Fruit fly (Drosophila melanogaster) whole organism, embryonic: ENCODE data around the gene CG3544.

ENCODE experiments used
- Asciz ChIP-seq: fragments of 200-800 bp; sonication (Bioruptor generic); optimal IDR thresholded peaks from 2 replicates; lab custom pipeline; 2017; ENCODE audit warnings: missing biosample characterization, mild to moderate bottlenecking, missing genetic modification characterization, missing genetic modification reagents
- BEAF-32 ChIP-seq: fragments of 200-800 bp; sonication (Bioruptor generic); optimal IDR thresholded peaks from 3 replicates; lab custom pipeline; 2017; ENCODE audit warnings: missing biosample characterization, missing genetic modification characterization, mild to moderate bottlenecking, moderate library complexity, missing genetic modification reagents
- CG1603 ChIP-seq: fragments of 200-800 bp; sonication (Bioruptor generic); optimal IDR thresholded peaks from 2 replicates; lab custom pipeline; 2019; ENCODE audit warnings: missing biosample characterization, mild to moderate bottlenecking, missing genetic modification characterization, moderate library complexity
- CG18764 ChIP-seq: fragments of 200-800 bp; sonication (Bioruptor generic); optimal IDR thresholded peaks from 3 replicates; lab custom pipeline; 2016; ENCODE audit warnings: missing biosample characterization, missing genetic modification characterization
- CG6254 ChIP-seq: fragments of 200-800 bp; sonication (Bioruptor generic); optimal IDR thresholded peaks from 3 replicates; lab custom pipeline; 2017; ENCODE audit warnings: mild to moderate bottlenecking, missing biosample characterization, missing genetic modification reagents, missing genetic modification characterization
- cas ChIP-seq: fragments of 200-800 bp; sonication (Bioruptor generic); IDR thresholded peaks from 2 replicates; pipeline ENCODE4 v1.3.6; 2022; ENCODE audit warnings: missing biosample characterization, missing genetic modification characterization
- dimm ChIP-seq: fragments of 200-800 bp; sonication (Bioruptor generic); IDR thresholded peaks from 2 replicates; pipeline ENCODE4 v1.3.6; 2022; ENCODE audit warnings: missing biosample characterization, missing genetic modification characterization
- gcm ChIP-seq: fragments of 200-800 bp; sonication (Bioruptor generic); optimal IDR thresholded peaks from 2 replicates; lab custom pipeline; 2019; ENCODE audit warnings: missing biosample characterization, mild to moderate bottlenecking, missing genetic modification characterization, moderate library complexity
- jigr1 ChIP-seq: fragments of 200-800 bp; sonication (Bioruptor generic); IDR thresholded peaks from 3 replicates; pipeline ENCODE4 v1.3.6; 2022; ENCODE audit warnings: missing biosample characterization, missing genetic modification characterization
- kah ChIP-seq: fragments of 200-800 bp; sonication (Bioruptor generic); optimal IDR thresholded peaks from 2 replicates; lab custom pipeline; 2018; ENCODE audit warnings: missing biosample characterization, mild to moderate bottlenecking, missing genetic modification characterization
- maf-S ChIP-seq: fragments of 200-800 bp; sonication (Bioruptor generic); optimal IDR thresholded peaks from 2 replicates; lab custom pipeline; 2016; ENCODE audit warnings: missing biosample characterization, missing genetic modification characterization
- sisA ChIP-seq: fragments of 200-800 bp; sonication (Bioruptor generic); IDR thresholded peaks from 2 replicates; pipeline ENCODE4 v1.3.6; 2022; ENCODE audit warnings: missing biosample characterization, missing genetic modification characterization

DNA sequence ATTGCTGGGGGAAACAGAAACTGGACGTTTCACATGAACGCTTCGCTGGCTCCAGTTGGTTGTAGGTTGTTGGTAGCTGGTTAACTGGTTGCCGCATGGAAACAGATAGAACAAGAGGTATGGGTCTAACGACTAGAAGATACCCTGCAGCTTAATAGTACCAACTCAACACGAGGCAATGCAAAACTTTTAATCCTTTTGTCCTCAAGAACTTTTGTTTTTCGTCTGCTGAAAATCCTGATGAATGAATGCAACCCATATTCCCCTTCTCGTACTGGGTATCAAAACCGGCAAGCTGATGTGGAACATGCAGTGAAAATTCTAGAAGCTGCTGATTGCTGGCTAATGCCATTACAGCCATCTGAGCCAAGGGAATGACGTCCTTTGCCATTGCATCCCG is 53.9 kb downstream of the CG3544 start:
- TF ChIP-seq Asciz = no peak
- no peak for TF ChIP-seq dimm (GFP tag; lab: Robert Waterston, UW)
- peak; percentile 44; the same call in 1 of the 2 replicates for TF ChIP-seq sisA (GFP tag; lab: Robert Waterston, UW)
- no peak for TF ChIP-seq CG18764 (GFP tag; lab: Kevin White, UChicago)
- TF ChIP-seq maf-S (GFP tag; lab: Kevin White, UChicago) = no peak
- peak; percentile 80 for TF ChIP-seq CG1603 (tag; lab: Kevin White, UChicago)
- no peak for TF ChIP-seq kah
- no peak for TF ChIP-seq CG6254
- TF ChIP-seq cas (GFP tag; lab: Robert Waterston, UW) = no peak
- no peak for TF ChIP-seq gcm (GFP tag; lab: Kevin White, UChicago)
- no peak for TF ChIP-seq jigr1 (GFP tag; lab: Robert Waterston, UW)
- TF ChIP-seq BEAF-32 (GFP tag; lab: Kevin White, UChicago) = no peak
